Worm (Caenorhabditis elegans): ENCODE data around the gene frpr-9.

DNA sequence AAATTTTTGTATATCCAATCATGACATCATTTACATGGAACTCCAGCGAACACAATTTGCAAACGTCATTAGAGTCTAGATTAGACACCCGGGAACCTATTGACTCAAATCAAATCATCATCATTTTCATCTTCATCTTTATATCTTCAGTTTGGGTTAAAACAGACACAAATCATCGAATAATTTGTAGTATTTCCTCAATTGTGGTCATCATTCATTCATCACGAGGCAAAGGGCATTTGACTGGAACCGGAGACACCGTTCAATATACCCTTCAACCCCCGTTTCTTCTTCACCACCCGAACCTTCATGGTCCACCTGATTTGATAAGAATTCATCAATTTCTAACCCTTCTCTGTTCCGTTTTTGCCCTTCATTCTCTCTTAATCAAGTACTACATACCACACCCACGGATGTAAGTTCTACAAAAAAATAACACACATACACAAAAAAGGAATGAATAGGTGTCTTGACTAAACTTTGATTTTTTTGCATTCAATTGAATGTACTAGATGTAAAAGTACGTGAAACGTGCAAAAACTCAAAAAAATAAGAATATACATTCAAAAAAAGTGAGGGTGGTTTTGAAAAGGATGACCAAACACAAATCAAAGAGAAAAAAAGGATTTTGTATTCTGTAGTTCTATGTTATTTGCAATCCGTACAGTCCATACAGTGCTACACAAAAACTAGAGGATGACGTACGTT, 25.1 kb downstream of the frpr-9 start:
- TF ChIP-seq ceh-82 (tag; optimal IDR thresholded peaks at IDR 0.05) = no peak
- TF ChIP-seq xbp-1 (tag; optimal IDR thresholded peaks at IDR 0.05) = no peak
- TF ChIP-seq aha-1 (tag; optimal IDR thresholded peaks at IDR 0.05) = no peak
- TF ChIP-seq zag-1 (tag; optimal IDR thresholded peaks at IDR 0.05) = no peak
- TF ChIP-seq nhr-28 (tag; optimal IDR thresholded peaks at IDR 0.05) = no peak
- no peak for TF ChIP-seq ceh-90 (tag; optimal IDR thresholded peaks at IDR 0.05)
- no peak for TF ChIP-seq blmp-1 (tag; optimal IDR thresholded peaks at IDR 0.05)

All from whole organism, L1 larva.